Worm (Caenorhabditis elegans) whole organism, L2 larva: ENCODE data around the gene ech-4.
A peak's percentile ranks its signal among the peaks of the same experiment; 100 is the strongest.

Source experiments
- C34F6.9 ChIP-seq: fragments of 150-350 bp; optimal IDR thresholded peaks from 2 replicates; lab custom pipeline; 2014; ENCODE audit warnings: missing biosample characterization, missing genetic modification characterization
- F13H6.1 ChIP-seq: sonication (generic microtip); optimal IDR thresholded peaks from 2 replicates; lab custom pipeline; 2016; ENCODE audit warnings: missing genetic modification characterization, missing compliant biosample characterization
- R02D3.7 ChIP-seq: fragments of 150-350 bp; optimal IDR thresholded peaks from 2 replicates; lab custom pipeline; 2014; ENCODE audit warnings: missing biosample characterization, missing genetic modification characterization
- Y55F3AM.14 ChIP-seq: fragments of 200-800 bp; sonication (Bioruptor generic); optimal IDR thresholded peaks from 2 replicates; lab custom pipeline; 2018; ENCODE audit warnings: mild to moderate bottlenecking, missing genetic modification characterization, missing compliant biosample characterization
- ZK546.5 ChIP-seq: sonication (generic microtip); optimal IDR thresholded peaks from 2 replicates; lab custom pipeline; 2017; ENCODE audit warnings: missing biosample characterization, missing genetic modification characterization
- alr-1 ChIP-seq: fragments of 150-350 bp; optimal IDR thresholded peaks from 2 replicates; lab custom pipeline; 2014; ENCODE audit warnings: missing biosample characterization, missing genetic modification characterization
- aly-2 ChIP-seq: fragments of 150-350 bp; optimal IDR thresholded peaks from 2 replicates; lab custom pipeline; 2014; ENCODE audit warnings: missing biosample characterization, missing genetic modification characterization
- ama-1 ChIP-seq: fragments of 150-350 bp; optimal IDR thresholded peaks from 2 replicates; lab custom pipeline; 2018; ENCODE audit warnings: inconsistent platforms
- blmp-1 ChIP-seq: sonication (generic microtip); optimal IDR thresholded peaks from 2 replicates; lab custom pipeline; 2017; ENCODE audit warnings: missing genetic modification characterization, mild to moderate bottlenecking, missing compliant biosample characterization, antibody characterized with exemption, moderate library complexity; ENCODE audit not compliant: insufficient read depth
- ceh-82 ChIP-seq: fragments of 150-350 bp; optimal IDR thresholded peaks from 2 replicates; lab custom pipeline; 2014; ENCODE audit warnings: missing biosample characterization, missing genetic modification characterization
- crh-2 ChIP-seq: sonication (generic microtip); optimal IDR thresholded peaks from 2 replicates; lab custom pipeline; 2017; ENCODE audit warnings: missing biosample characterization, missing genetic modification characterization
- elt-3 ChIP-seq: sonication (generic microtip); optimal IDR thresholded peaks from 2 replicates; lab custom pipeline; 2017; ENCODE audit warnings: missing biosample characterization, missing genetic modification characterization
- fos-1 ChIP-seq: fragments of 150-350 bp; optimal IDR thresholded peaks from 2 replicates; lab custom pipeline; 2014; ENCODE audit warnings: missing biosample characterization, missing genetic modification characterization
- gmeb-1 ChIP-seq: fragments of 150-350 bp; optimal IDR thresholded peaks from 2 replicates; lab custom pipeline; 2014; ENCODE audit warnings: missing biosample characterization, missing genetic modification characterization
- lin-11 ChIP-seq: fragments of 150-350 bp; sonication (generic microtip); optimal IDR thresholded peaks from 2 replicates; lab custom pipeline; 2014; ENCODE audit warnings: missing biosample characterization, missing genetic modification characterization, inconsistent platforms, mixed read lengths
- mbf-1 ChIP-seq: sonication (generic microtip); optimal IDR thresholded peaks from 2 replicates; lab custom pipeline; 2017; ENCODE audit warnings: missing biosample characterization, missing genetic modification characterization
- mdl-1 ChIP-seq, 2 experiments: fragments of 150-350 bp in 1 of 2; sonication (generic microtip) in 1 of 2; optimal IDR thresholded peaks; 2 replicates each; lab custom pipeline; 2017; ENCODE audit warnings: missing biosample characterization in 2 of 2, missing genetic modification characterization in 2 of 2
- nhr-10 ChIP-seq: sonication (generic microtip); optimal IDR thresholded peaks from 2 replicates; lab custom pipeline; 2017; ENCODE audit warnings: missing biosample characterization, missing genetic modification characterization
- nhr-11 ChIP-seq: fragments of 150-350 bp; optimal IDR thresholded peaks from 2 replicates; lab custom pipeline; 2014; ENCODE audit warnings: missing biosample characterization, missing genetic modification characterization
- nhr-12 ChIP-seq: fragments of 150-350 bp; optimal IDR thresholded peaks from 2 replicates; lab custom pipeline; 2014; ENCODE audit warnings: missing biosample characterization, missing genetic modification characterization
- nhr-129 ChIP-seq: fragments of 150-350 bp; optimal IDR thresholded peaks from 2 replicates; lab custom pipeline; 2014; ENCODE audit warnings: missing biosample characterization, missing genetic modification characterization
- nhr-21 ChIP-seq: fragments of 150-350 bp; optimal IDR thresholded peaks from 2 replicates; lab custom pipeline; 2014; ENCODE audit warnings: missing biosample characterization, missing genetic modification characterization
- nhr-23 ChIP-seq: fragments of 150-350 bp; optimal IDR thresholded peaks from 2 replicates; lab custom pipeline; 2014; ENCODE audit warnings: missing biosample characterization, missing genetic modification reagents, missing genetic modification characterization
- nhr-25 ChIP-seq: fragments of 150-350 bp; sonication (generic microtip); optimal IDR thresholded peaks from 3 replicates; lab custom pipeline; 2014; ENCODE audit warnings: missing biosample characterization, missing genetic modification characterization
- nhr-6 ChIP-seq: fragments of 150-350 bp; optimal IDR thresholded peaks from 2 replicates; lab custom pipeline; 2014; ENCODE audit warnings: missing biosample characterization, missing genetic modification characterization
- nhr-77 ChIP-seq: fragments of 150-350 bp; optimal IDR thresholded peaks from 2 replicates; lab custom pipeline; 2014; ENCODE audit warnings: missing biosample characterization, missing genetic modification characterization
- peb-1 ChIP-seq: fragments of 150-350 bp; optimal IDR thresholded peaks from 2 replicates; lab custom pipeline; 2014; ENCODE audit warnings: missing biosample characterization, missing genetic modification characterization
- skn-1 ChIP-seq: sonication (generic microtip); optimal IDR thresholded peaks from 2 replicates; lab custom pipeline; 2017; ENCODE audit warnings: missing biosample characterization, missing genetic modification characterization
- sma-3 ChIP-seq: sonication (generic microtip); optimal IDR thresholded peaks from 2 replicates; lab custom pipeline; 2016; ENCODE audit warnings: missing genetic modification reagents, missing genetic modification characterization, missing compliant biosample characterization
- snpc-4 ChIP-seq: fragments of 150-350 bp; optimal IDR thresholded peaks from 2 replicates; lab custom pipeline; 2014; ENCODE audit warnings: missing biosample characterization, missing genetic modification characterization
- unc-55 ChIP-seq: fragments of 150-350 bp; sonication (generic microtip); optimal IDR thresholded peaks from 3 replicates; lab custom pipeline; 2014; ENCODE audit warnings: missing biosample characterization, missing genetic modification reagents, missing genetic modification characterization
- unc-62 ChIP-seq: fragments of 150-350 bp; optimal IDR thresholded peaks from 2 replicates; lab custom pipeline; 2014; ENCODE audit warnings: missing biosample characterization, missing genetic modification reagents, missing genetic modification characterization
- zag-1 ChIP-seq: fragments of 150-350 bp; optimal IDR thresholded peaks from 2 replicates; lab custom pipeline; 2014; ENCODE audit warnings: missing biosample characterization, missing genetic modification characterization
- ztf-1 ChIP-seq: fragments of 200-800 bp; sonication (Bioruptor generic); conservative IDR thresholded peaks from 2 replicates; pipeline ENCODE4 v1.3.6; 2022; ENCODE audit warnings: missing genetic modification characterization, missing compliant biosample characterization

The ech-4 gene

DNA sequence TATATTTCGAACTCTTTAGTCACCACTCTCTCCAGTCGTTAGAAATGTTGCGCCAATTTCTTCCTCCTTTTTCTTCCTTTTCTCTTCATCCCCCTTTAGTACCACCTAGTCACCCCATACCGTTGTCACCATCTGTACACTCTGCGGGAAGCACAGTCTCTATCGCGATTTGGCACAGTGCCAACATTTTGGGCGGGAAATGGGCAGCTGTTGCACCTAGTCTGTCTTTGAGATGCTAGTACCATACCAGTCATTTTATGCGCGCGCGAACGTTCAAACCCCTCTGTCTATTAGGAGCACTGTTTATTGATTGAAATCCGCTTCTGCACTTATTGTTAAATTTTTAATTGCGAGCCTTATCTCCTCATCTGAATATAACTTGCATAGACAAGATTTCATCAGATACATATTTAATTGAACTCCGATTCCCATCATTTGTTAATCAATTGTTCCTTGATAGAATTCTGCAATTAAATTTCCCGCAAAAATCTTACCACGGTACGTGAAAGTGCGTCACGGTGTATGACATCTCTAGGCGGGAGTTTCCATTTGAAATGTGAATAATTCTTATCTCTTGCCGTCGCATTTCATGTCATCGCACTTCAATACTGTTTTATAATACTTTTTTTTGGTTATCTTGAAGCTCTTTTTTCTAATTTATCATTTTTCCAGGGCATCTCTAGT, 35.9 kb upstream of the ech-4 start, which contains the start of gene cdl-1 (continued):
- peak; percentile 66 for TF ChIP-seq sma-3 (GFP tag; lab: Kevin White, UChicago)
- peak; percentile 73 for TF ChIP-seq fos-1
- TF ChIP-seq unc-62 (GFP tag; lab: Kevin White, UChicago): no peak
- no peak for TF ChIP-seq nhr-10
- no peak for TF ChIP-seq alr-1 (tag; lab: Kevin White, UChicago)
- TF ChIP-seq aly-2: no peak
- TF ChIP-seq zag-1: no peak
- peak; percentile 30 for TF ChIP-seq F13H6.1
- no peak for TF ChIP-seq Y55F3AM.14 (GFP tag; lab: Kevin White, UChicago)
- TF ChIP-seq ztf-1 (GFP tag; lab: Robert Waterston, UW): no peak
- peak; percentile 23 for TF ChIP-seq nhr-6 (tag; lab: Kevin White, UChicago)
- TF ChIP-seq snpc-4: peak; percentile 14
- no peak for TF ChIP-seq R02D3.7 (tag; lab: Kevin White, UChicago)
- TF ChIP-seq C34F6.9 (tag; lab: Kevin White, UChicago): peak; percentile 42
- peak; percentile 56 for TF ChIP-seq crh-2 (tag; lab: Kevin White, UChicago)
- no peak for TF ChIP-seq nhr-12 (tag; lab: Kevin White, UChicago)
- TF ChIP-seq mbf-1 (tag; lab: Kevin White, UChicago): no peak
- peak; percentile 94 for TF ChIP-seq gmeb-1 (tag; lab: Kevin White, UChicago)
- no peak for TF ChIP-seq ceh-82 (tag; lab: Kevin White, UChicago)
- no peak for TF ChIP-seq lin-11 (tag; lab: Kevin White, UChicago)

DNA sequence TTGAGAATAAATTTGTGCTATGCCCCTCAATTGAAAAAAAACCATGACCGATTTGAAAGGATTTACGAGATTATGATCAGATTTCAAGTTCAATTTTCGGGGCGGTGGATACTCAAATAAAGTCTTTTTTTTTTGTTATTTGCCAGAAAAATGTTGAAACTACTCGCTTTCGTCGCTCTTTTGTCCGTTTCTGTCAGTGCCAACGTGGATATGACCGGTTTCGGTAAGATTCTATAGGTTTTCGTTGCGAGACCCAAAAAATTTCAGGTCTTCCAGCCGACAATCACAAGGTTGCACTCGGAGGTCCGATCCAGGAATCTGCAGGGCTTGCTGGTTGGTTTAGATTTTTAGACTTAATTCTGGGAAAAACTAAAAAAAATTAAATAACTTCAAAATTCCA, 33.6 kb upstream of the ech-4 start, which contains the start of gene tag-209:
Gene tag-209, plus strand, starts transcription at position 73 of the 400 bp plus-strand sequence.
- TF ChIP-seq nhr-21 (tag; lab: Kevin White, UChicago): no peak
- no peak for TF ChIP-seq R02D3.7 (tag; lab: Kevin White, UChicago)
- TF ChIP-seq unc-62 (GFP tag; lab: Kevin White, UChicago): no peak
- TF ChIP-seq skn-1 (tag; lab: Kevin White, UChicago): no peak
- no peak for TF ChIP-seq peb-1 (tag; lab: Kevin White, UChicago)
- TF ChIP-seq ZK546.5 (tag; lab: Kevin White, UChicago): no peak
- TF ChIP-seq sma-3 (GFP tag; lab: Kevin White, UChicago): no peak

DNA sequence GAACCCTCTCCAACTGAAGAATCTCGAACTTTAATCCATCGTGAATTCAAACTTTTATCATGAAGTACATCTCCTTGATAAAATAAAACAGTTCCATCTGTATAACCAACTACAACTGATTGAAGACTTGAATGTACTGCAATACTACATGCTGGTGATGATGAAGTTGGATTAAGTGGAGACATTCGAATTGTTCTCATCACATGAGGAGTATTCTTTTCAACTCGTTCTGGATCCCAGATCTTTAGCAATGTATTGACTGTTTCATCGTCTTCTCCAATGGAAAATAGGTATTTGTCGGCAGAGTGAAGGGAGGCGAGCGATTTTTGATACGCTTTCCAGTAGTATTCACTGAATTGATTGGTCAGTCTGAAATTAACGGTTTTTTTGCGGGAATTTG, 28.2 kb upstream of the ech-4 start:
- no peak for TF ChIP-seq Y55F3AM.14 (GFP tag; lab: Kevin White, UChicago)
- TF ChIP-seq mdl-1 (tag; optimal IDR thresholded peaks at IDR 0.05; lab: Kevin White, UChicago): no peak
- TF ChIP-seq ama-1 (lab: Kevin White, UChicago): no peak
- no peak for TF ChIP-seq nhr-77 (tag; lab: Kevin White, UChicago)
- TF ChIP-seq F13H6.1: no peak
- no peak for TF ChIP-seq lin-11 (tag; lab: Kevin White, UChicago)
- TF ChIP-seq unc-55: no peak
- TF ChIP-seq nhr-6 (tag; lab: Kevin White, UChicago): no peak
- no peak for TF ChIP-seq aly-2
- no peak for TF ChIP-seq nhr-23 (tag; lab: Kevin White, UChicago)
- no peak for TF ChIP-seq crh-2 (tag; lab: Kevin White, UChicago)
- no peak for TF ChIP-seq gmeb-1 (tag; lab: Kevin White, UChicago)
- TF ChIP-seq, all 48 proteins: peak for 0

DNA sequence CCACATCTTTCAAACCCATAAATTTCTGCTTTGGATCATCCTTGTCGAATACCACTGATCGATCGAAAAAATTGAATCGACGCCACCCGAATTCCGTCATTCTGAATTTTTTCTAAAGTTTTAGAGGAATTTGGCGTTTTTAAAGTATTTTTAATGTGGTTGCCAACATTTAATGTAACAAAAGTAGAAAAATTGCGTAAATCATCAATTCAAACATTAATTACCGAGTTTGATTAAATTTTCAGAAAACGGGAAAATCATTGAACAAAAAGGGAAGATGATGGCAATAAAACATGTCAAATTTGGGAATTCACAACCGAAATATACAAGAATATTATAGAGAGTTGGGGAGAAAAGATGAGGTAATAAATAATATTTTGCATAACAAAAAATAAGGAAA, 27.4 kb upstream of the ech-4 start, which contains the start of gene vps-11:
Gene vps-11, minus strand, starts transcription at position 101 of the 400 bp plus-strand sequence.
- no peak for TF ChIP-seq sma-3 (GFP tag; lab: Kevin White, UChicago)
- TF ChIP-seq blmp-1 (tag; lab: Kevin White, UChicago): no peak
- no peak for TF ChIP-seq nhr-11 (tag; lab: Kevin White, UChicago)
- TF ChIP-seq F13H6.1: no peak
- TF ChIP-seq nhr-129: no peak
- TF ChIP-seq nhr-10: no peak
- TF ChIP-seq aly-2: no peak
- no peak for TF ChIP-seq nhr-25 (tag; lab: Kevin White, UChicago)
- TF ChIP-seq gmeb-1 (tag; lab: Kevin White, UChicago): no peak
- no peak for TF ChIP-seq fos-1
- no peak for TF ChIP-seq unc-62 (GFP tag; lab: Kevin White, UChicago)
- TF ChIP-seq elt-3 (tag; lab: Kevin White, UChicago): no peak
- TF ChIP-seq, all 48 proteins: peak for 0
